Worm (Caenorhabditis elegans): ENCODE results near the gene srsx-35.

ce11 chrV:20656626-20657025 is 24.6 kb upstream of the srsx-35 start:
- TF ChIP-seq jun-1 (tag; optimal IDR thresholded peaks at IDR 0.05) (no peak), aly-2 (tag; optimal IDR thresholded peaks at IDR 0.05) (no peak), skn-1 (tag; optimal IDR thresholded peaks at IDR 0.05) (no peak), lin-39 (tag; optimal IDR thresholded peaks at IDR 0.05) (no peak), irx-1 (tag; optimal IDR thresholded peaks at IDR 0.05) (no peak)

All from whole organism, L1 larva.